Fruit fly (Drosophila melanogaster): Measurements from ENCODE around the gene Nlg3.

Gene Nlg3

dm6 chr3R:7644288-7644687 lies 5.1 kb upstream of the Nlg3 start (continued):
- TF ChIP-seq CG11398 (GFP tag; optimal IDR thresholded peaks at IDR 0.05): no peak
- no peak for TF ChIP-seq lmd (GFP tag; IDR thresholded peaks at IDR 0.05)
- TF ChIP-seq ssp (GFP tag; IDR thresholded peaks at IDR 0.05): no peak
- TF ChIP-seq ro (GFP tag; IDR thresholded peaks at IDR 0.05): no peak
- no peak for TF ChIP-seq HmgZ (tag; optimal IDR thresholded peaks at IDR 0.05)
- no peak for TF ChIP-seq Optix (GFP tag; IDR thresholded peaks at IDR 0.05)
- TF ChIP-seq Dref (GFP tag; IDR thresholded peaks at IDR 0.05): peak; percentile 34; the same call in 1 of the 2 replicates
- TF ChIP-seq sim (GFP tag; IDR thresholded peaks at IDR 0.05): no peak
- TF ChIP-seq sens (GFP tag): peak; percentile 70
- TF ChIP-seq Sry-δ (GFP tag; optimal IDR thresholded peaks at IDR 0.05): peak; percentile 76
- no peak for TF ChIP-seq CG4854 (GFP tag; optimal IDR thresholded peaks at IDR 0.05)
- TF ChIP-seq slbo (GFP tag; IDR thresholded peaks at IDR 0.05): peak; percentile 23; the same call in 1 of the 2 replicates
- peak; percentile 1 for TF ChIP-seq CG30403 (GFP tag; optimal IDR thresholded peaks at IDR 0.05)
- no peak for TF ChIP-seq CG12155 (GFP tag; optimal IDR thresholded peaks at IDR 0.05)
- no peak for TF ChIP-seq Dek (tag; optimal IDR thresholded peaks at IDR 0.05)
- TF ChIP-seq Hr39 (optimal IDR thresholded peaks at IDR 0.05): no peak
- no peak for TF ChIP-seq slou (GFP tag; optimal IDR thresholded peaks at IDR 0.05)
- TF ChIP-seq stwl (tag; optimal IDR thresholded peaks at IDR 0.05): peak; percentile 11
- peak; percentile 70 for TF ChIP-seq CG7928 (GFP tag; optimal IDR thresholded peaks at IDR 0.05)
- peak; percentile 27 for TF ChIP-seq E2f2 (GFP tag; IDR thresholded peaks at IDR 0.05)
- peak; percentile 28 for TF ChIP-seq Ets97D (GFP tag; optimal IDR thresholded peaks at IDR 0.05)
- TF ChIP-seq Fer3 (tag; optimal IDR thresholded peaks at IDR 0.05): no peak
- TF ChIP-seq da (GFP tag; optimal IDR thresholded peaks at IDR 0.05): no peak
- TF ChIP-seq ara (GFP tag; IDR thresholded peaks at IDR 0.05): no peak
- peak; percentile 96 for TF ChIP-seq CG18011 (GFP tag; optimal IDR thresholded peaks at IDR 0.05)
- TF ChIP-seq bsh (GFP tag; optimal IDR thresholded peaks at IDR 0.05): no peak
- TF ChIP-seq CG9817 (tag; optimal IDR thresholded peaks at IDR 0.05): no peak
- no peak for TF ChIP-seq repo (GFP tag; optimal IDR thresholded peaks at IDR 0.05)
- no peak for TF ChIP-seq CG1024 (GFP tag; IDR thresholded peaks at IDR 0.05)
- TF ChIP-seq cwo (GFP tag; optimal IDR thresholded peaks at IDR 0.05): no peak
- no peak for TF ChIP-seq hth (optimal IDR thresholded peaks at IDR 0.05)
- TF ChIP-seq CG17359 (tag; optimal IDR thresholded peaks at IDR 0.05): no peak
- no peak for TF ChIP-seq CG18764 (GFP tag; optimal IDR thresholded peaks at IDR 0.05)
- no peak for TF ChIP-seq CG14050 (GFP tag; IDR thresholded peaks at IDR 0.05)
- no peak for TF ChIP-seq sug (tag; optimal IDR thresholded peaks at IDR 0.05)
- peak; percentile 38 for TF ChIP-seq pzg (GFP tag; optimal IDR thresholded peaks at IDR 0.05)
- TF ChIP-seq MESR4 (GFP tag; optimal IDR thresholded peaks at IDR 0.05): no peak
- no peak for TF ChIP-seq yki (optimal IDR thresholded peaks at IDR 0.05)
- no peak for TF ChIP-seq oc (tag; optimal IDR thresholded peaks at IDR 0.05)
- no peak for TF ChIP-seq ATbp (GFP tag; optimal IDR thresholded peaks at IDR 0.05)
- no peak for TF ChIP-seq Nf-YA (GFP tag; IDR thresholded peaks at IDR 0.05)
- no peak for TF ChIP-seq Scr (GFP tag; IDR thresholded peaks at IDR 0.05; ENCODE audit: partially characterized antibody)
- TF ChIP-seq jumu (GFP tag; optimal IDR thresholded peaks at IDR 0.05): no peak
- peak; percentile 36 for TF ChIP-seq Hmr (GFP tag; optimal IDR thresholded peaks at IDR 0.05)
- TF ChIP-seq BEAF-32 (GFP tag; optimal IDR thresholded peaks at IDR 0.05): peak; percentile 41
- no peak for TF ChIP-seq cato (GFP tag; optimal IDR thresholded peaks at IDR 0.05; ENCODE audit: borderline replicate concordance)
- TF ChIP-seq CG15601 (tag; optimal IDR thresholded peaks at IDR 0.05): peak; percentile 19
- TF ChIP-seq CG7556 (GFP tag; optimal IDR thresholded peaks at IDR 0.05): no peak
- TF ChIP-seq abd-A (tag; optimal IDR thresholded peaks at IDR 0.05): peak; percentile 31
- no peak for TF ChIP-seq CG4820 (GFP tag; optimal IDR thresholded peaks at IDR 0.05)
- TF ChIP-seq CG33557 (GFP tag; optimal IDR thresholded peaks at IDR 0.05): no peak
- TF ChIP-seq CG2116 (GFP tag; optimal IDR thresholded peaks at IDR 0.05): no peak
- no peak for TF ChIP-seq CG4360 (GFP tag; IDR thresholded peaks at IDR 0.05)

All from whole organism, embryonic.